Worm (Caenorhabditis elegans): Measurements from ENCODE around the gene cutl-12.

The cutl-12 gene

DNA sequence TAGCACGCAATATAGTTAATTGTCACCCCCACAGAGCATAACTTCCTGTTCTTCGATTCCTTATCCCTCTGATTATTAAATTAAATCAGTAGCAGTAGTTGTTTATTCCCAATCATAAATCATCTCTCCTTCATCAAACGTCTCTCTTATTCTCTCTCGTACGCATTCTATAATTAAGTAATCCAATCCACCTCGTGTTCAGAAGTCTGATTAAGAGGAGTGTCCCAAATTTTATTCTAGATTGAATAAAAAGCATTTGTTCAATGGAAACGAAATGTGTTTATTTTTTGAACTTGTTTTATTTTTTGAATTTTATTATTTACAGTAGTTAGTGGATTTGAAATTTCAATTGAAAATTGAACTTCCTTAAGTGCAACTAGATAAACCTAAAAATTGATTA is 23.0 kb downstream of the cutl-12 start:
- TF ChIP-seq mls-2 (tag; optimal IDR thresholded peaks at IDR 0.05) (no peak), ham-2 (GFP tag; optimal IDR thresholded peaks at IDR 0.05) (no peak), ces-1 (GFP tag; optimal IDR thresholded peaks at IDR 0.05) (peak; percentile 65)

DNA sequence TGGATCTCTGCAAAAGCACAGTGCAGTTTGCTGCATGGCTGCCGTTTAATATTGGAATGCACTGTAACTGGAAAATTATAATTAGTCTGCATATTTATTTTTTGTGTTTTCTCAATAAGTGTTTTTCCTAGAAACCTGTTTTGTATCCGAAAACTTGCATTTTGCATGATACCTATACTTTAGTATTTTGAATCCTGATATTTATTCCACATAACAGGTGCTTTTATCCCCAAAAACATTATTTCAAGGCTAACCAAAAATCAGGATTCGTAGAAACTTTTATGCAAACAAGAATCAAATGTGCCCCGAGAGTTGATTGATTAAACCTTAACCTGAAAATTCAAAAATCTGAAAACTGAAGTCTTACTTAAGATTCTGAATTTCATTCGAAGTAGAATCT is 23.7 kb downstream of the cutl-12 start:
- no peak for TF ChIP-seq ham-2 (GFP tag; optimal IDR thresholded peaks at IDR 0.05)
- no peak for TF ChIP-seq lsy-2 (tag; optimal IDR thresholded peaks at IDR 0.05)
- TF ChIP-seq hlh-1 (tag; optimal IDR thresholded peaks at IDR 0.05), result no peak
- no peak for TF ChIP-seq elt-1 (tag; optimal IDR thresholded peaks at IDR 0.05; ENCODE audit: borderline replicate concordance, insufficient read depth)
- no peak for TF ChIP-seq unc-62 (GFP tag; optimal IDR thresholded peaks at IDR 0.05)

- TF ChIP-seq M03D4.4 (tag; optimal IDR thresholded peaks at IDR 0.05), result no peak
- TF ChIP-seq ztf-11 (tag; optimal IDR thresholded peaks at IDR 0.05), result no peak
- no peak for TF ChIP-seq flh-1 (GFP tag; optimal IDR thresholded peaks at IDR 0.05)
- TF ChIP-seq hlh-1 (tag; optimal IDR thresholded peaks at IDR 0.05), result no peak
- no peak for TF ChIP-seq nhr-12 (tag; optimal IDR thresholded peaks at IDR 0.05)
- no peak for TF ChIP-seq sptf-1 (tag; optimal IDR thresholded peaks at IDR 0.05)
- no peak for TF ChIP-seq zip-8 (tag; optimal IDR thresholded peaks at IDR 0.05)
- no peak for TF ChIP-seq ceh-83 (GFP tag; optimal IDR thresholded peaks at IDR 0.05)
- no peak for TF ChIP-seq nhr-2 (tag; optimal IDR thresholded peaks at IDR 0.05)
- TF ChIP-seq mls-2 (tag; optimal IDR thresholded peaks at IDR 0.05), result no peak
- TF ChIP-seq unc-120 (tag; optimal IDR thresholded peaks at IDR 0.05; ENCODE audit: poor library complexity, severe bottlenecking), result no peak
- no peak for TF ChIP-seq elt-1 (tag; optimal IDR thresholded peaks at IDR 0.05; ENCODE audit: borderline replicate concordance, insufficient read depth)
- TF ChIP-seq sem-2 (GFP tag; optimal IDR thresholded peaks at IDR 0.05), result no peak
- no peak for TF ChIP-seq nhr-76 (tag; optimal IDR thresholded peaks at IDR 0.05)
- TF ChIP-seq nhr-237 (tag; optimal IDR thresholded peaks at IDR 0.05), result no peak
Measured at ce11 chrII:8610085-8610484, 24.2 kb downstream of the cutl-12 start, which contains the start of gene F28C6.9. Gene F28C6.9 (minus strand): TSS chrII:8610185.

- no peak for TF ChIP-seq snpc-4 (tag; optimal IDR thresholded peaks at IDR 0.05)
- no peak for TF ChIP-seq elt-1 (tag; optimal IDR thresholded peaks at IDR 0.05; ENCODE audit: borderline replicate concordance, insufficient read depth)
- no peak for TF ChIP-seq nhr-237 (tag; optimal IDR thresholded peaks at IDR 0.05)
- no peak for TF ChIP-seq unc-62 (GFP tag; optimal IDR thresholded peaks at IDR 0.05)
- TF ChIP-seq unc-120 (tag; optimal IDR thresholded peaks at IDR 0.05; ENCODE audit: poor library complexity, severe bottlenecking), result no peak
- TF ChIP-seq unc-39 (tag; optimal IDR thresholded peaks at IDR 0.05), result no peak
- TF ChIP-seq blmp-1 (tag; optimal IDR thresholded peaks at IDR 0.05), result no peak
- no peak for TF ChIP-seq hlh-1 (tag; optimal IDR thresholded peaks at IDR 0.05)
- TF ChIP-seq sptf-1 (tag; optimal IDR thresholded peaks at IDR 0.05), result no peak
- TF ChIP-seq lsy-2 (tag; optimal IDR thresholded peaks at IDR 0.05), result no peak
- TF ChIP-seq mep-1 (tag; optimal IDR thresholded peaks at IDR 0.05), result no peak
- no peak for TF ChIP-seq ham-2 (GFP tag; optimal IDR thresholded peaks at IDR 0.05)
- TF ChIP-seq ces-1 (GFP tag; optimal IDR thresholded peaks at IDR 0.05), result no peak
- no peak for TF ChIP-seq zip-8 (tag; optimal IDR thresholded peaks at IDR 0.05)
- TF ChIP-seq bed-3 (GFP tag; optimal IDR thresholded peaks at IDR 0.05), result no peak
Measured at ce11 chrII:8607662-8608061, 26.6 kb downstream of the cutl-12 start, which contains the start of gene F28C6.10. Gene F28C6.10 (plus strand): TSS chrII:8607962.

DNA sequence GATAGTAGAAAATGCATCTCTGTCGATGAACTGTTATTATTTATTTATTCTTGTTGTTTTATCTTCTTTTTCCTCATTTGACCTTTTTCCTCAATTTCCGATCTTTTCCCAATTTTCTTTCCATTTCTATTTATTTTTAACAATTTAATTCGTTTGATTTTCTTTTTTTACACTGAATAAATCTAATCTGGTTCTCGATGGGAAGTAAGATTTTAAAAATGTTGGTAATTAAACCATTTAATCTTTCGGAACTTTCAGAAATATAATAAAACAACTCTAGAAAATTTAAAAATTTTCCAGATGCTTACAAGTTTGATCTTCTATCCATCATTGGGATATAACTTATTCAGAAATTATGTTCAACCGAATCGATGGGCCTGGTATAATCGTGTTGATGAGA is 27.7 kb downstream of the cutl-12 start, which contains the start of gene F28C6.8:
Gene F28C6.8, plus strand, starts transcription at position 301 of the 400 bp plus-strand sequence.
- TF ChIP-seq hlh-1 (tag; optimal IDR thresholded peaks at IDR 0.05) (no peak), lin-32 (GFP tag; optimal IDR thresholded peaks at IDR 0.05) (no peak), elt-3 (tag; optimal IDR thresholded peaks at IDR 0.05) (no peak), unc-120 (tag; optimal IDR thresholded peaks at IDR 0.05; ENCODE audit: poor library complexity, severe bottlenecking) (no peak), sem-2 (GFP tag; optimal IDR thresholded peaks at IDR 0.05) (no peak), nhr-12 (tag; optimal IDR thresholded peaks at IDR 0.05) (no peak), ham-2 (GFP tag; optimal IDR thresholded peaks at IDR 0.05) (no peak), sptf-1 (tag; optimal IDR thresholded peaks at IDR 0.05) (no peak), unc-39 (tag; optimal IDR thresholded peaks at IDR 0.05) (no peak), drap-1 (GFP tag; optimal IDR thresholded peaks at IDR 0.05) (no peak), mep-1 (tag; optimal IDR thresholded peaks at IDR 0.05) (no peak), ceh-83 (GFP tag; optimal IDR thresholded peaks at IDR 0.05) (no peak), ztf-11 (tag; optimal IDR thresholded peaks at IDR 0.05) (no peak), M03D4.4 (tag; optimal IDR thresholded peaks at IDR 0.05) (no peak), blmp-1 (tag; optimal IDR thresholded peaks at IDR 0.05) (no peak), ces-1 (GFP tag; optimal IDR thresholded peaks at IDR 0.05) (no peak), unc-62 (GFP tag; optimal IDR thresholded peaks at IDR 0.05) (no peak)
